Worm (Caenorhabditis elegans): Measurements from ENCODE around the gene ZK1236.9.

ce11 chrIII:8461410-8461809 is 26.4 kb upstream of the ZK1236.9 start:
- TF ChIP-seq madf-10 (tag; optimal IDR thresholded peaks at IDR 0.05) (no peak), snpc-1.3 (tag; optimal IDR thresholded peaks at IDR 0.05; ENCODE audit: insufficient read depth) (no peak), madf-6 (GFP tag; IDR thresholded peaks at IDR 0.05) (no peak)
